Fruit fly (Drosophila melanogaster): Measurements from ENCODE around the gene CG44405.

- TF ChIP-seq dsx (GFP tag; optimal IDR thresholded peaks at IDR 0.05; ENCODE audit: poor library complexity, severe bottlenecking) (peak; percentile 53), CG6854 (GFP tag; optimal IDR thresholded peaks at IDR 0.05) (no peak), Blimp-1 (GFP tag; optimal IDR thresholded peaks at IDR 0.05) (no peak), Smox (GFP tag; optimal IDR thresholded peaks at IDR 0.05) (no peak), lz (GFP tag; optimal IDR thresholded peaks at IDR 0.05) (no peak), Sox102F (GFP tag; optimal IDR thresholded peaks at IDR 0.05) (no peak), CG1621 (tag; optimal IDR thresholded peaks at IDR 0.05) (no peak), topi (GFP tag; optimal IDR thresholded peaks at IDR 0.05) (no peak)
Measured at dm6 chr2L:16315027-16315426, 27.1 kb downstream of the CG44405 start.
